Worm (Caenorhabditis elegans) whole organism, L4 larva: Measurements from ENCODE around the gene Y7A5A.6.

ENCODE experiments used
- F10B5.3 ChIP-seq: sonication (generic microtip); optimal IDR thresholded peaks from 2 replicates; lab custom pipeline; 2016; ENCODE audit warnings: mild to moderate bottlenecking, missing genetic modification characterization, missing compliant biosample characterization
- F37D6.2 ChIP-seq: sonication (generic microtip); optimal IDR thresholded peaks from 2 replicates; lab custom pipeline; 2016; ENCODE audit warnings: mild to moderate bottlenecking, missing genetic modification characterization, missing compliant biosample characterization
- F49E8.2 ChIP-seq: sonication (generic microtip); optimal IDR thresholded peaks from 2 replicates; lab custom pipeline; 2016; ENCODE audit warnings: missing compliant biosample characterization, mild to moderate bottlenecking, missing genetic modification characterization, borderline replicate concordance
- T20F7.1 ChIP-seq: fragments of 200-800 bp; sonication (Bioruptor generic); optimal IDR thresholded peaks from 2 replicates; lab custom pipeline; 2018; ENCODE audit warnings: mild to moderate bottlenecking, missing genetic modification characterization, missing compliant biosample characterization
- T26A8.4 ChIP-seq: fragments of 200-800 bp; sonication (Bioruptor generic); IDR thresholded peaks from 2 replicates; pipeline ENCODE4 v1.3.6; 2022; ENCODE audit warnings: missing genetic modification characterization, missing compliant biosample characterization
- Y105C5A.15 ChIP-seq: fragments of 200-800 bp; sonication (Bioruptor generic); IDR thresholded peaks from 2 replicates; pipeline ENCODE4 v1.3.6; 2022; ENCODE audit warnings: missing genetic modification characterization, missing compliant biosample characterization
- Y48G9A.11 ChIP-seq: fragments of 200-800 bp; sonication (Bioruptor generic); IDR thresholded peaks from 2 replicates; pipeline ENCODE4 v1.3.6; 2022; ENCODE audit warnings: missing genetic modification reagents, missing genetic modification characterization, missing compliant biosample characterization
- Y5F2A.4 ChIP-seq: fragments of 200-800 bp; sonication (Bioruptor generic); optimal IDR thresholded peaks from 2 replicates; lab custom pipeline; 2018; ENCODE audit warnings: mild to moderate bottlenecking, missing genetic modification characterization, missing compliant biosample characterization
- ZK337.2 ChIP-seq: fragments of 200-800 bp; sonication (Bioruptor generic); IDR thresholded peaks from 2 replicates; pipeline ENCODE4 v1.3.6; 2022; ENCODE audit warnings: missing genetic modification reagents, missing genetic modification characterization, missing compliant biosample characterization
- ZK546.5 ChIP-seq, 2 experiments: sonication (generic microtip); optimal IDR thresholded peaks; 2 replicates each; lab custom pipeline; 2017; ENCODE audit warnings: missing biosample characterization in 2 of 2, missing genetic modification characterization in 2 of 2
- aha-1 ChIP-seq: fragments of 150-350 bp; peaks from one replicate; lab custom pipeline; 2014; ENCODE audit warnings: missing biosample characterization, missing genetic modification characterization
- attf-4 ChIP-seq: sonication (generic microtip); optimal IDR thresholded peaks from 3 replicates; lab custom pipeline; 2017; ENCODE audit warnings: missing biosample characterization, missing genetic modification characterization
- ceh-20 ChIP-seq: fragments of 200-800 bp; sonication (Bioruptor generic); IDR thresholded peaks from 2 replicates; pipeline ENCODE4 v1.3.6; 2022; ENCODE audit warnings: missing genetic modification reagents, missing genetic modification characterization, missing compliant biosample characterization
- ceh-28 ChIP-seq: fragments of 150-350 bp; optimal IDR thresholded peaks from 2 replicates; lab custom pipeline; 2014; ENCODE audit warnings: missing biosample characterization, missing genetic modification reagents, missing genetic modification characterization
- ceh-44 ChIP-seq: fragments of 200-800 bp; sonication (Bioruptor generic); IDR thresholded peaks from 2 replicates; pipeline ENCODE4 v1.3.6; 2022; ENCODE audit warnings: missing genetic modification reagents, missing genetic modification characterization, missing compliant biosample characterization
- ces-1 ChIP-seq: fragments of 150-350 bp; sonication (generic microtip); optimal IDR thresholded peaks from 4 replicates; lab custom pipeline; 2014; ENCODE audit warnings: missing biosample characterization, missing genetic modification reagents, missing genetic modification characterization
- ctbp-1 ChIP-seq: fragments of 200-800 bp; sonication (Bioruptor generic); IDR thresholded peaks from 2 replicates; pipeline ENCODE4 v1.3.6; 2022; ENCODE audit warnings: missing genetic modification reagents, missing genetic modification characterization, missing compliant biosample characterization
- daf-12 ChIP-seq: fragments of 150-350 bp; optimal IDR thresholded peaks from 2 replicates; lab custom pipeline; 2014; ENCODE audit warnings: missing biosample characterization, missing genetic modification reagents, missing genetic modification characterization
- daf-8 ChIP-seq: fragments of 200-800 bp; sonication (Bioruptor generic); IDR thresholded peaks from 2 replicates; pipeline ENCODE4 v1.3.6; 2022; ENCODE audit warnings: missing genetic modification characterization, missing compliant biosample characterization
- dmd-8 ChIP-seq: fragments of 200-800 bp; sonication (Bioruptor generic); IDR thresholded peaks from 2 replicates; pipeline ENCODE4 v1.3.6; 2022; ENCODE audit warnings: missing genetic modification characterization, missing compliant biosample characterization
- dpl-1 ChIP-seq: fragments of 150-350 bp; optimal IDR thresholded peaks from 2 replicates; lab custom pipeline; 2014; ENCODE audit warnings: missing biosample characterization, missing genetic modification reagents, missing genetic modification characterization
- dve-1 ChIP-seq: sonication (generic microtip); optimal IDR thresholded peaks from 2 replicates; lab custom pipeline; 2017; ENCODE audit warnings: antibody characterized with exemption, mild to moderate bottlenecking, missing genetic modification characterization, missing compliant biosample characterization; ENCODE audit not compliant: insufficient read depth
- egl-27 ChIP-seq: sonication (generic microtip); optimal IDR thresholded peaks from 3 replicates; lab custom pipeline; 2017; ENCODE audit warnings: missing biosample characterization, missing genetic modification reagents, missing genetic modification characterization
- fos-1 ChIP-seq: fragments of 150-350 bp; optimal IDR thresholded peaks from 2 replicates; lab custom pipeline; 2014; ENCODE audit warnings: missing biosample characterization, missing genetic modification characterization
- hif-1 ChIP-seq, 2 experiments: sonication (generic microtip); optimal IDR thresholded peaks; 2 replicates each; lab custom pipeline; 2016 to 2017; ENCODE audit warnings: missing compliant biosample characterization in 2 of 2, missing genetic modification characterization in 2 of 2, missing genetic modification reagents in 2 of 2, missing genotype in 2 of 2, mild to moderate bottlenecking in 1 of 2
- hmg-1.1 ChIP-seq: fragments of 200-800 bp; sonication (Bioruptor generic); IDR thresholded peaks from 2 replicates; pipeline ENCODE4 v1.3.6; 2022; ENCODE audit warnings: missing genetic modification reagents, missing genetic modification characterization, missing compliant biosample characterization
- lim-7 ChIP-seq: fragments of 200-800 bp; sonication (Bioruptor generic); IDR thresholded peaks from 2 replicates; pipeline ENCODE4 v1.3.6; 2022; ENCODE audit warnings: missing genetic modification characterization, missing compliant biosample characterization
- lin-13 ChIP-seq: fragments of 150-350 bp; optimal IDR thresholded peaks from 2 replicates; lab custom pipeline; 2014; ENCODE audit warnings: missing biosample characterization, missing genetic modification reagents, missing genetic modification characterization
- lin-15B ChIP-seq: fragments of 150-350 bp; sonication (generic microtip); optimal IDR thresholded peaks from 3 replicates; lab custom pipeline; 2014; ENCODE audit warnings: missing biosample characterization, missing genetic modification characterization
- lin-29 ChIP-seq: fragments of 200-800 bp; sonication (Bioruptor generic); IDR thresholded peaks from 2 replicates; pipeline ENCODE4 v1.3.6; 2022; ENCODE audit warnings: missing genetic modification reagents, missing genetic modification characterization, missing compliant biosample characterization
- lin-38 ChIP-seq: fragments of 200-800 bp; sonication (Bioruptor generic); IDR thresholded peaks from 2 replicates; pipeline ENCODE4 v1.3.6; 2022; ENCODE audit warnings: missing genetic modification reagents, missing genetic modification characterization, missing compliant biosample characterization
- lin-39 ChIP-seq: fragments of 150-350 bp; optimal IDR thresholded peaks from 2 replicates; lab custom pipeline; 2014; ENCODE audit warnings: missing biosample characterization, missing genetic modification reagents, missing genetic modification characterization
- lsy-2 ChIP-seq, 2 experiments: fragments of 150-350 bp in 1 of 2; sonication (generic microtip) in 1 of 2; optimal IDR thresholded peaks; 2 replicates each; lab custom pipeline; 2014 to 2017; ENCODE audit warnings: missing biosample characterization in 2 of 2, missing genetic modification characterization in 2 of 2
- madf-9 ChIP-seq: fragments of 200-800 bp; sonication (Bioruptor generic); conservative IDR thresholded peaks from 2 replicates; pipeline ENCODE4 v1.3.6; 2022; ENCODE audit warnings: missing genetic modification reagents, missing genetic modification characterization, missing compliant biosample characterization
- mdt-29 ChIP-seq: fragments of 200-800 bp; sonication (Bioruptor generic); IDR thresholded peaks from 2 replicates; pipeline ENCODE4 v1.3.6; 2022; ENCODE audit warnings: missing genetic modification reagents, missing genetic modification characterization, missing compliant biosample characterization
- mep-1 ChIP-seq: fragments of 150-350 bp; sonication (generic microtip); optimal IDR thresholded peaks from 3 replicates; lab custom pipeline; 2014; ENCODE audit warnings: missing biosample characterization, missing genetic modification characterization
- nhr-10 ChIP-seq: fragments of 150-350 bp; optimal IDR thresholded peaks from 2 replicates; lab custom pipeline; 2014; ENCODE audit warnings: missing biosample characterization, missing genetic modification characterization
- nhr-237 ChIP-seq: sonication (generic microtip); optimal IDR thresholded peaks from 2 replicates; lab custom pipeline; 2017; ENCODE audit warnings: missing biosample characterization, missing genetic modification characterization
- nhr-28 ChIP-seq: fragments of 150-350 bp; optimal IDR thresholded peaks from 2 replicates; lab custom pipeline; 2014; ENCODE audit warnings: missing biosample characterization, missing genetic modification characterization
- nhr-42 ChIP-seq: fragments of 200-800 bp; sonication (Bioruptor generic); IDR thresholded peaks from 2 replicates; pipeline ENCODE4 v1.3.6; 2022; ENCODE audit warnings: missing genetic modification characterization, missing compliant biosample characterization
- nhr-77 ChIP-seq: fragments of 150-350 bp; optimal IDR thresholded peaks from 2 replicates; lab custom pipeline; 2014; ENCODE audit warnings: missing biosample characterization, missing genetic modification characterization
- rbr-2 ChIP-seq: sonication (generic microtip); optimal IDR thresholded peaks from 2 replicates; lab custom pipeline; 2016; ENCODE audit warnings: missing genotype, missing genetic modification characterization, missing compliant biosample characterization
- skn-1 ChIP-seq: fragments of 150-350 bp; optimal IDR thresholded peaks from 2 replicates; lab custom pipeline; 2014; ENCODE audit warnings: missing biosample characterization, missing genetic modification characterization
- snpc-1.2 ChIP-seq: fragments of 200-800 bp; sonication (Bioruptor generic); IDR thresholded peaks from 2 replicates; pipeline ENCODE4 v1.3.6; 2022; ENCODE audit warnings: missing genetic modification reagents, missing genetic modification characterization, missing compliant biosample characterization
- spr-1 ChIP-seq: sonication (generic microtip); optimal IDR thresholded peaks from 2 replicates; lab custom pipeline; 2016; ENCODE audit warnings: mild to moderate bottlenecking, missing genetic modification characterization, missing compliant biosample characterization
- tra-1 ChIP-seq: fragments of 200-800 bp; sonication (Bioruptor generic); IDR thresholded peaks from 2 replicates; pipeline ENCODE4 v1.3.6; 2022; ENCODE audit warnings: missing genetic modification reagents, missing genetic modification characterization, missing compliant biosample characterization
- unc-39 ChIP-seq: sonication (generic microtip); optimal IDR thresholded peaks from 2 replicates; lab custom pipeline; 2017; ENCODE audit warnings: missing biosample characterization, missing genetic modification characterization
- vab-7 ChIP-seq: fragments of 200-800 bp; sonication (Bioruptor generic); IDR thresholded peaks from 2 replicates; pipeline ENCODE4 v1.3.6; 2022; ENCODE audit warnings: missing genetic modification reagents, missing genetic modification characterization, missing compliant biosample characterization
- zag-1 ChIP-seq: fragments of 150-350 bp; optimal IDR thresholded peaks from 2 replicates; lab custom pipeline; 2014; ENCODE audit warnings: missing biosample characterization, missing genetic modification characterization
- zfp-2 ChIP-seq: sonication (generic microtip); optimal IDR thresholded peaks from 2 replicates; lab custom pipeline; 2016; ENCODE audit warnings: mild to moderate bottlenecking, missing genetic modification characterization, missing compliant biosample characterization
- zfp-3 ChIP-seq: fragments of 200-800 bp; sonication (Bioruptor generic); conservative IDR thresholded peaks from 2 replicates; pipeline ENCODE4 v1.3.6; 2022; ENCODE audit warnings: missing genetic modification reagents, missing genetic modification characterization, missing compliant biosample characterization
- ztf-11 ChIP-seq: fragments of 150-350 bp; optimal IDR thresholded peaks from 2 replicates; lab custom pipeline; 2014; ENCODE audit warnings: missing biosample characterization, missing genetic modification characterization

Gene Y7A5A.6

DNA sequence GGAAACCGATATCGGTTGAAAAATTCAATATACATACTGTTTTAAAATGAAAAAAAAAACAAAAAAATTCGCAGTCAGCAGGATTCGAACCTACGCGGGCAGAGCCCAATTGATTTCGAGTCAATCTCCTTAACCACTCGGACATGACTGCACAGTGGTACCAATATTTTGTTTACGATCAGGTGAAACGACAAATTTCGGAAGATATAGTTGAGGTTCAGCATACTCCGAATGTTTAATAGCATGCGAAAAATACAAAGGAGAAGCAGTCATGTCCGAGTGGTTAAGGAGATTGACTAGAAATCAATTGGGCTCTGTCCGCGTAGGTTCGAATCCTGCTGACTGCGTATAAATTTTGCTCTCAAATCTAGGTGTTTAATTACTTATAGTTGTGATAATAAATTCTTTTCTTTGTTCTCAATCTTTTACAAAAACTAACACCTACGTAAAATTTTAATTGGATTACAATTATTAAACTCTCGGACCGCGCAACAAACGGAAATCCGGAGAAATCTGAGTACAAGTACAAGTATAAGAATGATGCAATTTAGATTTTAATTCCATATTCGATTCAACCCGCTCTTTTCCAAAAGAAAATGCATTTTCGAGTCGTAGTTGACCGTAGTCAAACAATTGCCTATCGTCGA lies 26.1 kb downstream of the Y7A5A.6 start, which contains the start of gene Y7A5A.13 (continued):
- TF ChIP-seq T26A8.4 (GFP tag; lab: Robert Waterston, UW), result peak; percentile 68
- peak; percentile 58; the same call in 1 of the 2 replicates for TF ChIP-seq ctbp-1 (GFP tag; lab: Robert Waterston, UW)
- no peak for TF ChIP-seq mep-1 (tag; lab: Kevin White, UChicago)
- TF ChIP-seq F49E8.2 (tag; lab: Kevin White, UChicago), result no peak
- TF ChIP-seq tra-1 (GFP tag; lab: Robert Waterston, UW), result peak; percentile 75
- TF ChIP-seq lin-38 (GFP tag; lab: Robert Waterston, UW), result peak; percentile 68
- no peak for TF ChIP-seq mdt-29 (GFP tag; lab: Robert Waterston, UW)
- peak; percentile 81 for TF ChIP-seq lim-7 (GFP tag; lab: Robert Waterston, UW)
- TF ChIP-seq snpc-1.2, result peak; percentile 82
- TF ChIP-seq nhr-10 (tag; lab: Kevin White, UChicago), result no peak
- TF ChIP-seq vab-7 (GFP tag; lab: Robert Waterston, UW), result peak; percentile 86
- TF ChIP-seq madf-9 (GFP tag; lab: Robert Waterston, UW), result no peak; the same call in 1 of the 2 replicates
- TF ChIP-seq ZK546.5 (tag; optimal IDR thresholded peaks at IDR 0.05; lab: Kevin White, UChicago), result no peak
- TF ChIP-seq egl-27 (tag; lab: Kevin White, UChicago), result no peak
- no peak for TF ChIP-seq F10B5.3 (tag; lab: Kevin White, UChicago)
- TF ChIP-seq hmg-1.1 (GFP tag; lab: Robert Waterston, UW), result peak; percentile 54
- peak; percentile 35 for TF ChIP-seq spr-1
- no peak for TF ChIP-seq dpl-1
- TF ChIP-seq dve-1 (tag; lab: Kevin White, UChicago), result peak; percentile 61
- no peak for TF ChIP-seq zfp-3 (GFP tag; lab: Robert Waterston, UW)
- TF ChIP-seq nhr-77 (tag; lab: Kevin White, UChicago), result no peak
- TF ChIP-seq ceh-44, result no peak
- TF ChIP-seq unc-39 (tag; lab: Kevin White, UChicago), result no peak
- no peak for TF ChIP-seq daf-8 (GFP tag; lab: Robert Waterston, UW)
- no peak for TF ChIP-seq daf-12 (tag; lab: Kevin White, UChicago)
- no peak for TF ChIP-seq ztf-11 (tag; lab: Kevin White, UChicago)
- no peak for TF ChIP-seq F37D6.2
- no peak for TF ChIP-seq ceh-28 (tag; lab: Kevin White, UChicago)
- TF ChIP-seq lin-15B (tag; lab: Kevin White, UChicago), result no peak
- no peak for TF ChIP-seq nhr-237 (tag; lab: Kevin White, UChicago)
- no peak for TF ChIP-seq Y48G9A.11
- TF ChIP-seq hif-1 (tag; optimal IDR thresholded peaks at IDR 0.05; lab: Kevin White, UChicago), result no peak
- no peak for TF ChIP-seq fos-1
- TF ChIP-seq Y105C5A.15, result no peak
- no peak for TF ChIP-seq nhr-42 (GFP tag; lab: Robert Waterston, UW)
- no peak for TF ChIP-seq T20F7.1 (GFP tag; lab: Kevin White, UChicago)
- TF ChIP-seq lin-13, result no peak
- TF ChIP-seq ces-1 (GFP tag; lab: Kevin White, UChicago), result no peak
- TF ChIP-seq attf-4 (tag; lab: Kevin White, UChicago), result no peak
- no peak for TF ChIP-seq lsy-2 (tag; optimal IDR thresholded peaks at IDR 0.05; lab: Kevin White, UChicago)
- no peak for TF ChIP-seq skn-1 (tag; lab: Kevin White, UChicago)
- TF ChIP-seq nhr-28, result no peak
- TF ChIP-seq aha-1 (tag; lab: Kevin White, UChicago), result peak; percentile 91
- TF ChIP-seq lin-29 (GFP tag; lab: Robert Waterston, UW), result no peak
- no peak for TF ChIP-seq lin-39
- TF ChIP-seq zfp-2 (tag; lab: Kevin White, UChicago), result no peak
- TF ChIP-seq ceh-20 (GFP tag; lab: Robert Waterston, UW), result 0 out of 2 replicates have a peak, but pooled peaks have one; percentile 52
- TF ChIP-seq ZK337.2 (GFP tag; lab: Robert Waterston, UW), result no peak
- TF ChIP-seq zag-1 (tag; lab: Kevin White, UChicago), result no peak
- TF ChIP-seq dmd-8 (GFP tag; lab: Robert Waterston, UW), result 0 out of 2 replicates have a peak, but pooled peaks have one; percentile 33
- no peak for TF ChIP-seq rbr-2 (tag; lab: Kevin White, UChicago)
- no peak for TF ChIP-seq Y5F2A.4
